Worm (Caenorhabditis elegans) whole organism, mixed stage, embryonic: Measurements from ENCODE around the gene Y53F4B.9.

Experiments
- lsy-2 ChIP-seq: fragments of 150-350 bp; optimal IDR thresholded peaks from 2 replicates; lab custom pipeline; 2014; ENCODE audit warnings: missing biosample characterization, missing genetic modification characterization
- nhr-76 ChIP-seq: sonication (generic microtip); optimal IDR thresholded peaks from 2 replicates; lab custom pipeline; 2017; ENCODE audit warnings: missing biosample characterization, missing genetic modification characterization
- pha-4 ChIP-seq: fragments of 150-350 bp; optimal IDR thresholded peaks from 2 replicates; lab custom pipeline; 2018; ENCODE audit warnings: missing biosample characterization, missing genetic modification reagents, missing genetic modification characterization
- snpc-4 ChIP-seq: fragments of 150-350 bp; optimal IDR thresholded peaks from 2 replicates; lab custom pipeline; 2014; ENCODE audit warnings: missing biosample characterization, missing genetic modification characterization
- unc-39 ChIP-seq: fragments of 150-350 bp; optimal IDR thresholded peaks from 2 replicates; lab custom pipeline; 2014; ENCODE audit warnings: missing biosample characterization, missing genetic modification characterization
- unc-62 ChIP-seq: fragments of 150-350 bp; optimal IDR thresholded peaks from 2 replicates; lab custom pipeline; 2014; ENCODE audit warnings: missing biosample characterization, missing genetic modification reagents, missing genetic modification characterization

ce11 chrII:15025100-15025499, 14.9 kb upstream of the Y53F4B.9 start:
- no peak for TF ChIP-seq unc-62 (GFP tag; lab: Kevin White, UChicago)
- no peak for TF ChIP-seq pha-4 (tag; lab: Kevin White, UChicago)
- no peak for TF ChIP-seq nhr-76 (tag; lab: Kevin White, UChicago)
- TF ChIP-seq snpc-4 = no peak
- TF ChIP-seq lsy-2 (tag; lab: Kevin White, UChicago) = peak; percentile 28
- TF ChIP-seq unc-39 (tag; lab: Kevin White, UChicago) = no peak
